Worm (Caenorhabditis elegans): ENCODE measurements around the gene mfsd-6.

mfsd-6 gene

DNA sequence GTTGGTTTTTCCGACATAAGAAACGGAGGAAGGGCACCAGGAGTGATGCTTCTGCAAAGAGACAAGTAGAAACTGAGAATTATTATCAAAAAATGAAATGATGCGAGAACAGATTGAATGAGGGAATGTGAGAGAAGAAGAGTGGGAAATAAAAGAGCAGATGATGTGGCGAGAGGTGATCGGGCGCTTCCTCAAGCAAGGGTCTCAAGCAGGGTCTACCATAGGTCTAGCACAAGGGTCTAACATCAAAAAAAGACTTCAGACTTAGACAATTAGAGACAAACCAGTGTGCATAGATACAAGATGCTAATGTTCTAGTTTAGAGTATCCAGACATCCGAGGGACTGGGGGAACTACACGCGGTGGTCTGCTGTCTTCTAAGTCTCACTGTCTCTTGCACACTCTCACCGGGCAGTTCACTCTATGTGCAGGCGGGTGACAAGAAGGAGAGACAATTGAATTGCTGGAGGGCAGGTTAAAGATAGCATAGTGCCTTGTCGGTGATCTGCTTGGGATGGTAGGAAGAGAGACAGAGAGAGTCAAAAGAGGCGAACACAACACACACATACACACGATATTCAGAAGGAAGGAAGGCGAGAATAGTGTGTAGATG lies 9.0 kb downstream of the mfsd-6 start, which contains the start of gene R13A5.7 (continued):
- TF ChIP-seq F57C9.4 (tag; optimal IDR thresholded peaks at IDR 0.05) (no peak), lir-1 (GFP tag; conservative IDR thresholded peaks at IDR 0.05) (no peak), madf-10 (tag; optimal IDR thresholded peaks at IDR 0.05) (no peak), K11D2.4 (GFP tag; IDR thresholded peaks at IDR 0.05) (0 out of 2 replicates have a peak, but pooled peaks have one; percentile 17), hmg-1.2 (GFP tag; IDR thresholded peaks at IDR 0.05) (peak; percentile 85), die-1 (tag; optimal IDR thresholded peaks at IDR 0.05) (peak; percentile 52), atf-7 (tag; optimal IDR thresholded peaks at IDR 0.05) (no peak), nfya-2 (GFP tag; IDR thresholded peaks at IDR 0.05) (no peak), mcd-1 (GFP tag; IDR thresholded peaks at IDR 0.05) (no peak; the same call in 1 of the 2 replicates), ztf-26 (tag; optimal IDR thresholded peaks at IDR 0.05) (no peak), nhr-27 (tag; optimal IDR thresholded peaks at IDR 0.05) (no peak), Y95B8A.8 (GFP tag; IDR thresholded peaks at IDR 0.05) (no peak), attf-3 (GFP tag; conservative IDR thresholded peaks at IDR 0.05) (no peak), snpc-3.4 (tag; optimal IDR thresholded peaks at IDR 0.05) (no peak), ccch-3 (GFP tag; optimal IDR thresholded peaks at IDR 0.05) (no peak), tbp1 (GFP tag; optimal IDR thresholded peaks at IDR 0.05) (peak; percentile 36), B0336.3 (GFP tag; IDR thresholded peaks at IDR 0.05) (no peak; the same call in 1 of the 2 replicates), Y53G8AR.9 (GFP tag; conservative IDR thresholded peaks at IDR 0.05) (no peak), somi-1 (GFP tag; optimal IDR thresholded peaks at IDR 0.05) (peak; percentile 25), ama-1 (optimal IDR thresholded peaks at IDR 0.05) (no peak), ama-1 (GFP tag; optimal IDR thresholded peaks at IDR 0.05) (no peak), F39B2.1 (GFP tag; IDR thresholded peaks at IDR 0.05) (no peak), athp-1 (tag; optimal IDR thresholded peaks at IDR 0.05) (peak; percentile 12), ceh-100 (GFP tag; IDR thresholded peaks at IDR 0.05) (no peak), lag-1 (GFP tag; IDR thresholded peaks at IDR 0.05) (no peak), aptf-3 (GFP tag; IDR thresholded peaks at IDR 0.05) (no peak), ceh-58 (GFP tag; IDR thresholded peaks at IDR 0.05) (no peak), snpc-1.3 (tag; optimal IDR thresholded peaks at IDR 0.05; ENCODE audit: insufficient read depth) (no peak), ztf-18 (tag; optimal IDR thresholded peaks at IDR 0.05) (peak; percentile 57), let-526 (GFP tag; IDR thresholded peaks at IDR 0.05) (0 out of 2 replicates have a peak, but pooled peaks have one; percentile 37), F33H1.4 (GFP tag; IDR thresholded peaks at IDR 0.05) (no peak), lsy-27 (tag; optimal IDR thresholded peaks at IDR 0.05; ENCODE audit: borderline replicate concordance, insufficient read depth) (no peak), ekl-4 (GFP tag; IDR thresholded peaks at IDR 0.05) (no peak), dox-1 (GFP tag; IDR thresholded peaks at IDR 0.05) (no peak), xnd-1 (tag; optimal IDR thresholded peaks at IDR 0.05) (no peak), unc-130 (GFP tag; optimal IDR thresholded peaks at IDR 0.05) (no peak), B0019.2 (GFP tag; conservative IDR thresholded peaks at IDR 0.05) (no peak), ceh-79 (tag; optimal IDR thresholded peaks at IDR 0.05) (no peak), F22D6.2 (tag; optimal IDR thresholded peaks at IDR 0.05) (no peak), bed-2 (GFP tag; IDR thresholded peaks at IDR 0.05) (no peak), rpc-1 (optimal IDR thresholded peaks at IDR 0.05) (no peak), rpc-1 (tag; optimal IDR thresholded peaks at IDR 0.05) (no peak), madf-3 (GFP tag; IDR thresholded peaks at IDR 0.05) (no peak), mel-28 (tag; optimal IDR thresholded peaks at IDR 0.05; ENCODE audit: borderline replicate concordance) (no peak), lin-54 (GFP tag; optimal IDR thresholded peaks at IDR 0.05) (peak; percentile 69), snpc-1.1 (tag; optimal IDR thresholded peaks at IDR 0.05; ENCODE audit: insufficient read depth) (no peak), mxl-1 (tag; optimal IDR thresholded peaks at IDR 0.05) (no peak), hmg-20 (GFP tag; IDR thresholded peaks at IDR 0.05) (0 out of 2 replicates have a peak, but pooled peaks have one; percentile 3), zim-3 (tag; optimal IDR thresholded peaks at IDR 0.05) (no peak)

Data from whole organism, young adult.